Worm (Caenorhabditis elegans): ENCODE data around the gene tag-297.

DNA sequence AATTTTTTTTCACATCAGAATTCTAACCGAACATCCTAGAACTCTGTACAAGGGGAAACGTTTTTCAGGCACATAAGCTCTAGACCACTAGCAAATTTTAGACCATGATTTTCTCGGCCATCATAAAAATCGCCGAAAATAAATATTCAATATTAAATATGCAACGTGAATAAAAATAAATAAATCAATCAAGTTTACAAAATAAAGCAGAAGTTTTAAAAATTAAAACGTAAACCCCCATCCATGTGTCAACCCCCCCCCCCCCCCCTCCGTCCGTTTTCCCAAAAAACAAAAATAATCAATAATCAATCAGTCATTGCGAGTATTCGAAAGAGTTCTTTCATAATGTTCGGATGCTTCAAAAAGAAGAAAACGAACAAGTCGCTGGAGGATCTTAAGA lies 34.1 kb upstream of the tag-297 start, which contains the start of gene catp-4:
- no peak for TF ChIP-seq ceh-36 (tag; optimal IDR thresholded peaks at IDR 0.05)
- TF ChIP-seq ama-1 (optimal IDR thresholded peaks at IDR 0.05) = no peak
- no peak for TF ChIP-seq scrt-1 (GFP tag; IDR thresholded peaks at IDR 0.05)
- TF ChIP-seq ets-7 (tag; optimal IDR thresholded peaks at IDR 0.05) = no peak
- no peak for TF ChIP-seq flt-1 (GFP tag; IDR thresholded peaks at IDR 0.05)
- no peak for TF ChIP-seq tra-4 (tag; optimal IDR thresholded peaks at IDR 0.05)
- TF ChIP-seq aly-1 (tag; optimal IDR thresholded peaks at IDR 0.05) = no peak
- no peak for TF ChIP-seq pes-1 (GFP tag; IDR thresholded peaks at IDR 0.05)
- TF ChIP-seq sea-1 (GFP tag; conservative IDR thresholded peaks at IDR 0.05) = no peak
- TF ChIP-seq ceh-13 (GFP tag; optimal IDR thresholded peaks at IDR 0.05) = no peak
- TF ChIP-seq B0310.2 (tag; optimal IDR thresholded peaks at IDR 0.05) = no peak
- no peak for TF ChIP-seq tbx-37 (GFP tag; conservative IDR thresholded peaks at IDR 0.05)
